Fruit fly (Drosophila melanogaster) whole organism, embryonic: Measurements from ENCODE around the gene Atg2.

Experiments
- Asciz ChIP-seq: fragments of 200-800 bp; sonication (Bioruptor generic); optimal IDR thresholded peaks from 2 replicates; lab custom pipeline; 2017; ENCODE audit warnings: missing biosample characterization, mild to moderate bottlenecking, missing genetic modification characterization, missing genetic modification reagents
- CG10209 ChIP-seq: fragments of 200-800 bp; sonication (Bioruptor generic); optimal IDR thresholded peaks from 3 replicates; lab custom pipeline; 2017; ENCODE audit warnings: missing biosample characterization, mild to moderate bottlenecking, missing genetic modification characterization, missing genetic modification reagents
- CG10462 ChIP-seq: fragments of 200-800 bp; sonication (Bioruptor generic); optimal IDR thresholded peaks from 2 replicates; lab custom pipeline; 2016; ENCODE audit warnings: missing biosample characterization, missing genetic modification characterization
- CG10979 ChIP-seq: fragments of 200-800 bp; sonication (Bioruptor generic); optimal IDR thresholded peaks from 2 replicates; lab custom pipeline; 2018; ENCODE audit warnings: missing biosample characterization, mild to moderate bottlenecking, missing genetic modification characterization, moderate library complexity
- CG12155 ChIP-seq: fragments of 200-800 bp; sonication (Bioruptor generic); optimal IDR thresholded peaks from 3 replicates; lab custom pipeline; 2016; ENCODE audit warnings: missing biosample characterization, missing genetic modification characterization
- CG1602 ChIP-seq: fragments of 200-800 bp; sonication (Bioruptor generic); optimal IDR thresholded peaks from 3 replicates; lab custom pipeline; 2016; ENCODE audit warnings: missing biosample characterization, missing genetic modification characterization
- CG3065 ChIP-seq: fragments of 200-800 bp; sonication (Bioruptor generic); optimal IDR thresholded peaks from 2 replicates; lab custom pipeline; 2016; ENCODE audit warnings: missing biosample characterization, missing genetic modification characterization
- CG31441 ChIP-seq: fragments of 200-800 bp; sonication (Bioruptor generic); IDR thresholded peaks from 2 replicates; pipeline ENCODE4 v1.3.6; 2022; ENCODE audit warnings: missing biosample characterization, missing genetic modification characterization
- CG32532 ChIP-seq: fragments of 200-800 bp; sonication (Bioruptor generic); IDR thresholded peaks from 2 replicates; pipeline ENCODE4 v1.3.6; 2022; ENCODE audit warnings: missing biosample characterization, missing genetic modification characterization
- CG33557 ChIP-seq: fragments of 200-800 bp; sonication (Bioruptor generic); optimal IDR thresholded peaks from 2 replicates; lab custom pipeline; 2019; ENCODE audit warnings: missing biosample characterization, mild to moderate bottlenecking, missing genetic modification characterization, moderate library complexity
- CG34224 ChIP-seq: fragments of 200-800 bp; sonication (Bioruptor generic); IDR thresholded peaks from 3 replicates; pipeline ENCODE4 v1.3.6; 2022; ENCODE audit warnings: missing biosample characterization, missing genetic modification characterization; ENCODE audit not compliant: partially characterized antibody
- CG8089 ChIP-seq: fragments of 200-800 bp; sonication (Bioruptor generic); optimal IDR thresholded peaks from 3 replicates; lab custom pipeline; 2016; ENCODE audit warnings: missing biosample characterization, missing genetic modification characterization
- CG8924 ChIP-seq: fragments of 200-800 bp; optimal IDR thresholded peaks from 3 replicates; lab custom pipeline; 2019; ENCODE audit warnings: missing biosample characterization, mild to moderate bottlenecking, missing genetic modification characterization, moderate library complexity
- Dad ChIP-seq: fragments of 200-800 bp; sonication (Bioruptor generic); optimal IDR thresholded peaks from 3 replicates; lab custom pipeline; 2016; ENCODE audit warnings: missing biosample characterization, missing genetic modification characterization
- Dek ChIP-seq: fragments of 200-800 bp; sonication (Bioruptor generic); optimal IDR thresholded peaks from 3 replicates; lab custom pipeline; 2019; ENCODE audit warnings: missing biosample characterization, mild to moderate bottlenecking, missing genetic modification characterization, moderate library complexity
- Dip2 ChIP-seq: fragments of 200-800 bp; sonication (Bioruptor generic); IDR thresholded peaks from 2 replicates; pipeline ENCODE4 v1.3.6; 2022; ENCODE audit warnings: missing biosample characterization, missing genetic modification characterization
- Dip3 ChIP-seq: fragments of 200-800 bp; sonication (Bioruptor generic); optimal IDR thresholded peaks from 3 replicates; lab custom pipeline; 2016; ENCODE audit warnings: missing biosample characterization, missing genetic modification characterization
- Dp ChIP-seq: fragments of 200-800 bp; sonication (Bioruptor generic); optimal IDR thresholded peaks from 2 replicates; lab custom pipeline; 2018; ENCODE audit warnings: missing biosample characterization, mild to moderate bottlenecking, missing genetic modification characterization, moderate library complexity
- Dref ChIP-seq: fragments of 200-800 bp; sonication (Bioruptor generic); IDR thresholded peaks from 2 replicates; pipeline ENCODE4 v1.3.6; 2022; ENCODE audit warnings: missing biosample characterization, missing genetic modification characterization
- Eip74EF ChIP-seq, 2 experiments: fragments of 200-800 bp in 1 of 2; fragments of >200 bp in 1 of 2; sonication (Bioruptor generic) in 1 of 2; optimal IDR thresholded peaks; 2 replicates each; lab custom pipeline; 2017 to 2019; ENCODE audit warnings: missing biosample characterization in 2 of 2, missing genetic modification characterization in 2 of 2, mild to moderate bottlenecking in 1 of 2, moderate library complexity in 1 of 2
- Ets97D ChIP-seq: fragments of 200-800 bp; sonication (Bioruptor generic); optimal IDR thresholded peaks from 3 replicates; lab custom pipeline; 2016; ENCODE audit warnings: missing biosample characterization, missing genetic modification characterization
- HLH3B ChIP-seq: fragments of 200-800 bp; sonication (Bioruptor generic); IDR thresholded peaks from 2 replicates; pipeline ENCODE4 v1.3.6; 2022; ENCODE audit warnings: missing biosample characterization, missing genetic modification characterization
- Hand ChIP-seq: fragments of 200-800 bp; sonication (Bioruptor generic); optimal IDR thresholded peaks from 2 replicates; lab custom pipeline; 2017; ENCODE audit warnings: mild to moderate bottlenecking, missing biosample characterization, missing genetic modification reagents, missing genetic modification characterization
- Hey ChIP-seq: fragments of 200-800 bp; sonication (Bioruptor generic); optimal IDR thresholded peaks from 3 replicates; lab custom pipeline; 2018; ENCODE audit warnings: missing biosample characterization, mild to moderate bottlenecking, missing genetic modification characterization
- HmgD ChIP-seq: fragments of 200-800 bp; sonication (Bioruptor generic); optimal IDR thresholded peaks from 3 replicates; lab custom pipeline; 2016; ENCODE audit warnings: missing biosample characterization, missing genetic modification characterization
- Hr39 ChIP-seq: fragments of >200 bp; optimal IDR thresholded peaks from 2 replicates; lab custom pipeline; 2017
- Hr51 ChIP-seq, 2 experiments: fragments of 200-800 bp; sonication (Bioruptor generic); optimal IDR thresholded peaks; 2 replicates in 1 of 2; 3 replicates in 1 of 2; lab custom pipeline; 2016 to 2018; ENCODE audit warnings: missing biosample characterization in 2 of 2, missing genetic modification characterization in 2 of 2, mild to moderate bottlenecking in 1 of 2, moderate library complexity in 1 of 2
- Lhr ChIP-seq: fragments of 200-800 bp; sonication (Bioruptor generic); optimal IDR thresholded peaks from 3 replicates; lab custom pipeline; 2017; ENCODE audit warnings: mild to moderate bottlenecking, missing biosample characterization, missing genetic modification reagents, missing genetic modification characterization
- NK7.1 ChIP-seq: fragments of 200-800 bp; sonication (Bioruptor generic); optimal IDR thresholded peaks from 3 replicates; lab custom pipeline; 2016; ENCODE audit warnings: missing biosample characterization, missing genetic modification characterization
- Nf-YA ChIP-seq: fragments of 200-800 bp; sonication (Bioruptor generic); IDR thresholded peaks from 2 replicates; pipeline ENCODE4 v1.3.6; 2022; ENCODE audit warnings: missing biosample characterization, missing genetic modification characterization
- Side ChIP-seq: fragments of 200-800 bp; sonication (Bioruptor generic); optimal IDR thresholded peaks from 2 replicates; lab custom pipeline; 2016; ENCODE audit warnings: missing biosample characterization, missing genetic modification characterization
- Spps ChIP-seq: fragments of 200-800 bp; sonication (Bioruptor generic); optimal IDR thresholded peaks from 2 replicates; lab custom pipeline; 2018; ENCODE audit warnings: missing biosample characterization, mild to moderate bottlenecking, missing genetic modification characterization
- Stat92E ChIP-seq, 3 experiments: fragments of >200 bp in 2 of 3; fragments of 200-800 bp in 1 of 3; sonication (Bioruptor generic) in 1 of 3; optimal IDR thresholded peaks; 2 replicates each; lab custom pipeline; 2017 to 2019; ENCODE audit warnings: missing biosample characterization in 3 of 3, missing genetic modification characterization in 3 of 3, mild to moderate bottlenecking in 1 of 3, moderate library complexity in 1 of 3
- bsh ChIP-seq, 2 experiments: fragments of 200-800 bp; sonication (Bioruptor generic); optimal IDR thresholded peaks; 2 replicates each; lab custom pipeline; 2017 to 2018; ENCODE audit warnings: mild to moderate bottlenecking in 2 of 2, missing biosample characterization in 2 of 2, missing genetic modification characterization in 2 of 2, moderate library complexity in 1 of 2
- chinmo ChIP-seq: fragments of 200-800 bp; sonication (Bioruptor generic); IDR thresholded peaks from 4 replicates; pipeline ENCODE4 v1.3.6; 2022; ENCODE audit warnings: missing biosample characterization, missing genetic modification characterization; ENCODE audit not compliant: partially characterized antibody
- dan ChIP-seq: fragments of 200-800 bp; sonication (Bioruptor generic); IDR thresholded peaks from 2 replicates; pipeline ENCODE4 v1.3.6; 2022; ENCODE audit warnings: missing biosample characterization, missing genetic modification characterization
- gfzf ChIP-seq: fragments of 200-800 bp; sonication (Bioruptor generic); optimal IDR thresholded peaks from 2 replicates; lab custom pipeline; 2016; ENCODE audit warnings: missing biosample characterization, mild to moderate bottlenecking, missing genetic modification characterization, moderate library complexity
- gro ChIP-seq: fragments of 200-800 bp; sonication (Bioruptor generic); optimal IDR thresholded peaks from 2 replicates; lab custom pipeline; 2016; ENCODE audit warnings: missing biosample characterization, missing genetic modification characterization
- h ChIP-seq: fragments of >200 bp; optimal IDR thresholded peaks from 2 replicates; lab custom pipeline; 2017
- insv ChIP-seq, 2 experiments: fragments of 200-800 bp; sonication (Bioruptor generic); optimal IDR thresholded peaks; 3 replicates each; lab custom pipeline; 2016 to 2018; ENCODE audit warnings: missing biosample characterization in 2 of 2, missing genetic modification characterization in 2 of 2
- lola ChIP-seq, 3 experiments: fragments of >200 bp in 2 of 3; fragments of 200-800 bp in 1 of 3; sonication (Bioruptor generic) in 1 of 3; optimal IDR thresholded peaks; 2 replicates each; lab custom pipeline; 2017 to 2019; ENCODE audit warnings: missing biosample characterization in 3 of 3, missing genetic modification characterization in 3 of 3, mild to moderate bottlenecking in 1 of 3, moderate library complexity in 1 of 3
- onecut ChIP-seq: fragments of 200-800 bp; sonication (Bioruptor generic); IDR thresholded peaks from 2 replicates; pipeline ENCODE4 v1.3.6; 2022; ENCODE audit warnings: missing biosample characterization, missing genetic modification characterization
- org-1 ChIP-seq: fragments of 200-800 bp; sonication (Bioruptor generic); optimal IDR thresholded peaks from 2 replicates; lab custom pipeline; 2017; ENCODE audit warnings: missing biosample characterization, missing genetic modification characterization
- ranshi ChIP-seq: fragments of 200-800 bp; sonication (Bioruptor generic); IDR thresholded peaks from 2 replicates; pipeline ENCODE4 v1.3.6; 2022; ENCODE audit warnings: missing biosample characterization, missing genetic modification characterization
- ro ChIP-seq: fragments of 200-800 bp; sonication (Bioruptor generic); IDR thresholded peaks from 2 replicates; pipeline ENCODE4 v1.3.6; 2022; ENCODE audit warnings: missing biosample characterization, missing genetic modification characterization
- sisA ChIP-seq: fragments of 200-800 bp; sonication (Bioruptor generic); IDR thresholded peaks from 2 replicates; pipeline ENCODE4 v1.3.6; 2022; ENCODE audit warnings: missing biosample characterization, missing genetic modification characterization
- slbo ChIP-seq: fragments of 200-800 bp; sonication (Bioruptor generic); IDR thresholded peaks from 2 replicates; pipeline ENCODE4 v1.3.6; 2022; ENCODE audit warnings: missing biosample characterization, missing genetic modification characterization
- toy ChIP-seq: fragments of 200-800 bp; sonication (Bioruptor generic); IDR thresholded peaks from 2 replicates; pipeline ENCODE4 v1.3.6; 2022; ENCODE audit warnings: missing biosample characterization, missing genetic modification characterization
- vvl ChIP-seq: fragments of 200-800 bp; sonication (Bioruptor generic); IDR thresholded peaks from 2 replicates; pipeline ENCODE4 v1.3.6; 2022; ENCODE audit warnings: missing biosample characterization, missing genetic modification characterization
- zfh1 ChIP-seq: fragments of 200-800 bp; sonication (Bioruptor generic); IDR thresholded peaks from 3 replicates; pipeline ENCODE4 v1.3.6; 2022; ENCODE audit warnings: missing biosample characterization, missing genetic modification characterization

The Atg2 gene

dm6 chr3L:2805956-2806527 is 31.9 kb downstream of the Atg2 start (continued):
- no peak for TF ChIP-seq Stat92E (GFP tag; optimal IDR thresholded peaks at IDR 0.05; lab: Kevin White, UChicago)
- no peak for TF ChIP-seq HmgD (GFP tag; lab: Kevin White, UChicago)
- no peak for TF ChIP-seq Lhr (GFP tag; lab: Kevin White, UChicago)
- TF ChIP-seq Hey: no peak
- peak; percentile 1 for TF ChIP-seq CG12155 (GFP tag; lab: Kevin White, UChicago)
- TF ChIP-seq lola (GFP tag; optimal IDR thresholded peaks at IDR 0.05; lab: Kevin White, UChicago): no peak
- TF ChIP-seq Eip74EF (GFP tag; optimal IDR thresholded peaks at IDR 0.05; lab: Kevin White, UChicago): peak in 1 of 2 experiments; percentile 40
- 0 out of 4 replicates have a peak, but pooled peaks have one; percentile 39 for TF ChIP-seq chinmo (GFP tag; lab: Robert Waterston, UW)
- TF ChIP-seq org-1 (GFP tag; lab: Kevin White, UChicago): peak; percentile 23
- TF ChIP-seq Asciz: peak; percentile 68
- no peak for TF ChIP-seq CG33557 (GFP tag; lab: Kevin White, UChicago)
- peak; percentile 77 for TF ChIP-seq CG10979 (tag; lab: Kevin White, UChicago)
- peak; percentile 60 for TF ChIP-seq gro (GFP tag; lab: Kevin White, UChicago)
- TF ChIP-seq CG8089 (GFP tag; lab: Kevin White, UChicago): no peak
- peak; percentile 88 for TF ChIP-seq sisA (GFP tag; lab: Robert Waterston, UW)
- TF ChIP-seq CG31441: peak; percentile 72
- peak; percentile 56 for TF ChIP-seq Spps
- TF ChIP-seq slbo (GFP tag; lab: Robert Waterston, UW): peak; percentile 82
- TF ChIP-seq onecut (GFP tag; lab: Robert Waterston, UW): peak; percentile 72
- peak; percentile 59; the same call in 1 of the 2 replicates for TF ChIP-seq Nf-YA (GFP tag; lab: Robert Waterston, UW)
- no peak for TF ChIP-seq Dip2 (GFP tag; lab: Robert Waterston, UW)
- peak; percentile 94 for TF ChIP-seq zfh1
- TF ChIP-seq ranshi (GFP tag; lab: Robert Waterston, UW): peak; percentile 84
- peak; percentile 4 for TF ChIP-seq Ets97D (GFP tag; lab: Kevin White, UChicago)
- TF ChIP-seq CG10462 (GFP tag; lab: Kevin White, UChicago): no peak
- TF ChIP-seq CG8924 (tag; lab: Kevin White, UChicago): peak; percentile 34
- TF ChIP-seq Hr51 (GFP tag; optimal IDR thresholded peaks at IDR 0.05; lab: Kevin White, UChicago): peak in 1 of 2 experiments; percentile 37
- TF ChIP-seq HLH3B (GFP tag; lab: Robert Waterston, UW): peak; percentile 83
- TF ChIP-seq toy (GFP tag; lab: Robert Waterston, UW): peak; percentile 77
- no peak for TF ChIP-seq gfzf
- peak; percentile 95 for TF ChIP-seq CG32532 (GFP tag; lab: Robert Waterston, UW)
- no peak for TF ChIP-seq Hand
- no peak; the same call in 1 of the 2 replicates for TF ChIP-seq dan (GFP tag; lab: Robert Waterston, UW)
- TF ChIP-seq CG34224 (GFP tag; lab: Robert Waterston, UW): no peak
- TF ChIP-seq CG1602 (GFP tag; lab: Kevin White, UChicago): no peak
- no peak for TF ChIP-seq Hr39 (lab: Kevin White, UChicago)
- no peak for TF ChIP-seq h (lab: Kevin White, UChicago)
- peak; percentile 22 for TF ChIP-seq Dek
- TF ChIP-seq Side (GFP tag; lab: Kevin White, UChicago): peak; percentile 50
- no peak for TF ChIP-seq Dref
- TF ChIP-seq vvl (GFP tag; lab: Robert Waterston, UW): peak; percentile 94
- TF ChIP-seq NK7.1 (GFP tag; lab: Kevin White, UChicago): no peak
- no peak for TF ChIP-seq insv (GFP tag; optimal IDR thresholded peaks at IDR 0.05; lab: Kevin White, UChicago)
- peak; percentile 57 for TF ChIP-seq Dad (GFP tag; lab: Kevin White, UChicago)
- no peak for TF ChIP-seq Dip3 (GFP tag; lab: Kevin White, UChicago)
- no peak for TF ChIP-seq CG3065 (GFP tag; lab: Kevin White, UChicago)
- peak; percentile 49 for TF ChIP-seq CG10209 (GFP tag; lab: Kevin White, UChicago)
- peak in 1 of 2 experiments; percentile 50 for TF ChIP-seq bsh (GFP tag; optimal IDR thresholded peaks at IDR 0.05; lab: Kevin White, UChicago)
- TF ChIP-seq ro (GFP tag; lab: Robert Waterston, UW): peak; percentile 64
- no peak for TF ChIP-seq Dp (GFP tag; lab: Kevin White, UChicago)
